Fruit fly (Drosophila melanogaster): ENCODE results near the gene chinmo.

The chinmo gene

dm6 chr2L:1649828-1650429, 1.1 kb upstream of the chinmo start:
- TF ChIP-seq N (GFP tag; optimal IDR thresholded peaks at IDR 0.05): no peak
- TF ChIP-seq pan (optimal IDR thresholded peaks at IDR 0.05): no peak
- no peak for TF ChIP-seq Sp1 (GFP tag; optimal IDR thresholded peaks at IDR 0.05)
- TF ChIP-seq fru (GFP tag; optimal IDR thresholded peaks at IDR 0.05): peak; percentile 59
- no peak for TF ChIP-seq GATAd (GFP tag; optimal IDR thresholded peaks at IDR 0.05)
- TF ChIP-seq Hnf4 (GFP tag; optimal IDR thresholded peaks at IDR 0.05): no peak
- peak; percentile 85 to 94 for TF ChIP-seq dl (GFP tag; optimal IDR thresholded peaks at IDR 0.05; ENCODE audit: insufficient read depth in 1 of 2, partially characterized antibody in 2 of 2)
- no peak for TF ChIP-seq Jra (GFP tag; optimal IDR thresholded peaks at IDR 0.05)
- TF ChIP-seq Dfd (GFP tag; optimal IDR thresholded peaks at IDR 0.05): no peak
- no peak for TF ChIP-seq tai (GFP tag; optimal IDR thresholded peaks at IDR 0.05)
- peak; percentile 95 for TF ChIP-seq Dif (GFP tag; optimal IDR thresholded peaks at IDR 0.05; ENCODE audit: partially characterized antibody)
- no peak for TF ChIP-seq Myc (optimal IDR thresholded peaks at IDR 0.05)
- TF ChIP-seq psq (GFP tag; optimal IDR thresholded peaks at IDR 0.05): peak; percentile 58
- TF ChIP-seq CG9705 (GFP tag; optimal IDR thresholded peaks at IDR 0.05): no peak
- TF ChIP-seq Vsx2 (GFP tag; optimal IDR thresholded peaks at IDR 0.05; ENCODE audit: partially characterized antibody): peak; percentile 71
- peak; percentile 66 for TF ChIP-seq HLH106 (tag; optimal IDR thresholded peaks at IDR 0.05)
- TF ChIP-seq Hr83 (GFP tag; optimal IDR thresholded peaks at IDR 0.05; ENCODE audit: poor library complexity, severe bottlenecking): peak; percentile 71
- no peak for TF ChIP-seq woc (GFP tag; optimal IDR thresholded peaks at IDR 0.05)
- TF ChIP-seq OdsH (GFP tag; optimal IDR thresholded peaks at IDR 0.05): peak; percentile 72
- peak; percentile 0 for TF ChIP-seq rgr (GFP tag; optimal IDR thresholded peaks at IDR 0.05)
- peak; percentile 12 for TF ChIP-seq brk (GFP tag; optimal IDR thresholded peaks at IDR 0.05)
- peak; percentile 22 for TF ChIP-seq dmrt93B (GFP tag; optimal IDR thresholded peaks at IDR 0.05)
- peak; percentile 47 for TF ChIP-seq h (GFP tag; optimal IDR thresholded peaks at IDR 0.05)
- no peak for TF ChIP-seq Abd-B (GFP tag; optimal IDR thresholded peaks at IDR 0.05)
- TF ChIP-seq sage (GFP tag; optimal IDR thresholded peaks at IDR 0.05): no peak
- TF ChIP-seq lola (GFP tag; optimal IDR thresholded peaks at IDR 0.05): no peak
- peak in 1 of 2 experiments; percentile 40 for TF ChIP-seq foxo (GFP tag; optimal IDR thresholded peaks at IDR 0.05)
- peak; percentile 50 for TF ChIP-seq ey (GFP tag; optimal IDR thresholded peaks at IDR 0.05)

dm6 chr2L:1651889-1652288, 831 bp downstream of the chinmo start:
- TF ChIP-seq Hr83 (GFP tag; optimal IDR thresholded peaks at IDR 0.05; ENCODE audit: poor library complexity, severe bottlenecking): peak; percentile 26
- no peak for TF ChIP-seq woc (GFP tag; optimal IDR thresholded peaks at IDR 0.05)

dm6 chr2L:1653800-1654199, 2.7 kb downstream of the chinmo start:
- TF ChIP-seq sv (GFP tag; optimal IDR thresholded peaks at IDR 0.05) (no peak), Rel (GFP tag; optimal IDR thresholded peaks at IDR 0.05) (no peak), Rel (tag; optimal IDR thresholded peaks at IDR 0.05) (no peak), Jra (GFP tag; optimal IDR thresholded peaks at IDR 0.05) (no peak), CrebA (GFP tag; optimal IDR thresholded peaks at IDR 0.05; ENCODE audit: borderline replicate concordance) (no peak), Hr78 (GFP tag; optimal IDR thresholded peaks at IDR 0.05) (no peak), N (GFP tag; optimal IDR thresholded peaks at IDR 0.05) (no peak), Hr83 (GFP tag; optimal IDR thresholded peaks at IDR 0.05; ENCODE audit: poor library complexity, severe bottlenecking) (no peak), Vsx2 (GFP tag; optimal IDR thresholded peaks at IDR 0.05; ENCODE audit: partially characterized antibody) (no peak), GATAd (GFP tag; optimal IDR thresholded peaks at IDR 0.05) (no peak)

- no peak for TF ChIP-seq CrebA (GFP tag; optimal IDR thresholded peaks at IDR 0.05; ENCODE audit: borderline replicate concordance)
- TF ChIP-seq ey (GFP tag; optimal IDR thresholded peaks at IDR 0.05): no peak
- TF ChIP-seq Mio (GFP tag; optimal IDR thresholded peaks at IDR 0.05): no peak
- no peak for TF ChIP-seq GATAd (GFP tag; optimal IDR thresholded peaks at IDR 0.05)
- TF ChIP-seq jim (GFP tag; optimal IDR thresholded peaks at IDR 0.05): no peak
- no peak for TF ChIP-seq N (GFP tag; optimal IDR thresholded peaks at IDR 0.05)
- no peak for TF ChIP-seq Rel (GFP tag; optimal IDR thresholded peaks at IDR 0.05)
- TF ChIP-seq Rel (tag; optimal IDR thresholded peaks at IDR 0.05): no peak
- TF ChIP-seq Myc (optimal IDR thresholded peaks at IDR 0.05): no peak
- TF ChIP-seq lola (GFP tag; optimal IDR thresholded peaks at IDR 0.05): no peak
These were observed 3.2 kb downstream of the chinmo start for dm6 chr2L:1654217-1654616.
